Fruit fly (Drosophila melanogaster) whole organism, pupa: ENCODE measurements around the gene CG43922.

Source experiments
- CG10348 ChIP-seq: fragments of 200-800 bp; sonication (Bioruptor generic); IDR thresholded peaks from 2 replicates; pipeline ENCODE4 v1.3.6; 2022; ENCODE audit warnings: missing biosample characterization, missing genetic modification characterization
- CG14655 ChIP-seq: fragments of 200-800 bp; sonication (Bioruptor generic); optimal IDR thresholded peaks from 3 replicates; lab custom pipeline; 2017; ENCODE audit warnings: mild to moderate bottlenecking, missing biosample characterization, missing genetic modification reagents, missing genetic modification characterization
- CG34367 ChIP-seq: fragments of 200-800 bp; sonication (Bioruptor generic); optimal IDR thresholded peaks from 2 replicates; lab custom pipeline; 2018; ENCODE audit warnings: missing biosample characterization, mild to moderate bottlenecking, missing genetic modification characterization
- EcR ChIP-seq: fragments of 200-800 bp; sonication (Bioruptor generic); optimal IDR thresholded peaks from 3 replicates; lab custom pipeline; 2019; ENCODE audit warnings: missing biosample characterization, missing genetic modification characterization, mild to moderate bottlenecking, moderate library complexity, missing genetic modification reagents
- Pif1A ChIP-seq: fragments of 200-800 bp; sonication (Bioruptor generic); optimal IDR thresholded peaks from 3 replicates; lab custom pipeline; 2016; ENCODE audit warnings: missing biosample characterization, missing genetic modification characterization

dm6 chr2L:6337843-6338366 lies 29.4 kb upstream of the CG43922 start:
- TF ChIP-seq EcR (GFP tag; lab: Kevin White, UChicago) (no peak), CG10348 (no peak), CG34367 (tag; lab: Kevin White, UChicago) (no peak), CG14655 (no peak), Pif1A (GFP tag; lab: Kevin White, UChicago) (no peak)
